Fruit fly (Drosophila melanogaster) whole organism, pupa: Measurements from ENCODE around the gene CG18473.

Experiments used
- CG10348 ChIP-seq: fragments of 200-800 bp; sonication (Bioruptor generic); IDR thresholded peaks from 2 replicates; pipeline ENCODE4 v1.3.6; 2022; ENCODE audit warnings: missing biosample characterization, missing genetic modification characterization
- CG12605 ChIP-seq: fragments of 200-800 bp; sonication (Bioruptor generic); IDR thresholded peaks from 2 replicates; pipeline ENCODE4 v1.3.6; 2022; ENCODE audit warnings: missing biosample characterization, missing genetic modification characterization
- CG13204 ChIP-seq: fragments of 200-800 bp; sonication (Bioruptor generic); optimal IDR thresholded peaks from 2 replicates; lab custom pipeline; 2018; ENCODE audit warnings: missing biosample characterization, mild to moderate bottlenecking, missing genetic modification characterization, moderate library complexity
- CG15710 ChIP-seq: fragments of 200-800 bp; sonication (Bioruptor generic); optimal IDR thresholded peaks from 2 replicates; lab custom pipeline; 2018; ENCODE audit warnings: missing biosample characterization, mild to moderate bottlenecking, missing genetic modification characterization, moderate library complexity
- CG17806 ChIP-seq: fragments of 200-800 bp; sonication (Bioruptor generic); optimal IDR thresholded peaks from 2 replicates; lab custom pipeline; 2018; ENCODE audit warnings: missing biosample characterization, mild to moderate bottlenecking, missing genetic modification characterization, moderate library complexity
- CG32121 ChIP-seq: fragments of 200-800 bp; sonication (Bioruptor generic); IDR thresholded peaks from 2 replicates; pipeline ENCODE4 v1.3.6; 2022; ENCODE audit warnings: missing biosample characterization, missing genetic modification characterization
- CG34367 ChIP-seq: fragments of 200-800 bp; sonication (Bioruptor generic); optimal IDR thresholded peaks from 2 replicates; lab custom pipeline; 2018; ENCODE audit warnings: missing biosample characterization, mild to moderate bottlenecking, missing genetic modification characterization
- CG8159 ChIP-seq: fragments of 200-800 bp; sonication (Bioruptor generic); optimal IDR thresholded peaks from 3 replicates; lab custom pipeline; 2018; ENCODE audit warnings: missing biosample characterization, mild to moderate bottlenecking, missing genetic modification characterization, moderate library complexity
- CG8301 ChIP-seq: fragments of 200-800 bp; sonication (Bioruptor generic); optimal IDR thresholded peaks from 2 replicates; lab custom pipeline; 2018; ENCODE audit warnings: missing biosample characterization, mild to moderate bottlenecking, missing genetic modification characterization
- CG9948 ChIP-seq: fragments of 200-800 bp; sonication (Bioruptor generic); optimal IDR thresholded peaks from 2 replicates; lab custom pipeline; 2018; ENCODE audit warnings: missing biosample characterization, mild to moderate bottlenecking, missing genetic modification characterization, moderate library complexity
- EcR ChIP-seq: fragments of 200-800 bp; sonication (Bioruptor generic); optimal IDR thresholded peaks from 3 replicates; lab custom pipeline; 2019; ENCODE audit warnings: missing biosample characterization, missing genetic modification characterization, mild to moderate bottlenecking, moderate library complexity, missing genetic modification reagents
- Pif1A ChIP-seq: fragments of 200-800 bp; sonication (Bioruptor generic); optimal IDR thresholded peaks from 3 replicates; lab custom pipeline; 2016; ENCODE audit warnings: missing biosample characterization, missing genetic modification characterization
- Pif1B ChIP-seq: fragments of 200-800 bp; sonication (Bioruptor generic); optimal IDR thresholded peaks from 3 replicates; lab custom pipeline; 2016; ENCODE audit warnings: missing biosample characterization, missing genetic modification characterization
- gl ChIP-seq: fragments of 200-800 bp; sonication (Bioruptor generic); optimal IDR thresholded peaks from 2 replicates; lab custom pipeline; 2018; ENCODE audit warnings: missing biosample characterization, mild to moderate bottlenecking, missing genetic modification characterization

DNA sequence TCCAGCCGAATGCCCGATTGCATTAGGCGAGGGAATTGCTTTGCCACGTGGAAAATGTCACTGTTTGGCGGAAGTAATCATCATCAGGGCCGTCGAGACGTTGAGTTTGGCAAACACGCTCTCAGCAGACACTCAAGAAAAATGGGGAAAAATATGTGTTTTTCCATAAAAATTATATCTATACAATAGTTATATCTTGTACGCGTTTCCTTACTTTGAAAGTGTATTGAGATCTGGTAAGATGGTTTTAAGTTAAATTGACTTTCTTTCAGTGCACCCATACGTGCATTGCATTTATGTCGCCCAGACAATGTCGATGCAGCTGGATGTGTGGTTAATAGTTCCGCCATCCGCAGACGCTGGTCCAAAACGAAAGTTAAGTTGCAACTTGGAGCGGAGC, 22.9 kb downstream of the CG18473 start:
- no peak for TF ChIP-seq CG15710 (tag; lab: Kevin White, UChicago)
- TF ChIP-seq CG10348 (GFP tag; lab: Robert Waterston, UW), result no peak
- TF ChIP-seq CG8301 (tag; lab: Kevin White, UChicago), result peak; percentile 14
- no peak for TF ChIP-seq CG17806 (tag; lab: Kevin White, UChicago)
- TF ChIP-seq Pif1A, result no peak
- no peak for TF ChIP-seq CG13204 (GFP tag; lab: Kevin White, UChicago)
- TF ChIP-seq CG32121 (GFP tag; lab: Robert Waterston, UW), result peak; percentile 23; the same call in 1 of the 2 replicates
- no peak for TF ChIP-seq EcR (GFP tag; lab: Kevin White, UChicago)
- TF ChIP-seq gl (tag; lab: Kevin White, UChicago), result no peak
- no peak for TF ChIP-seq CG34367 (tag; lab: Kevin White, UChicago)
- no peak for TF ChIP-seq Pif1B (GFP tag; lab: Kevin White, UChicago)
- no peak for TF ChIP-seq CG8159 (tag; lab: Kevin White, UChicago)
- TF ChIP-seq CG9948 (tag; lab: Kevin White, UChicago), result no peak
- TF ChIP-seq CG12605, result 0 out of 2 replicates have a peak, but pooled peaks have one; percentile 32
